Worm (Caenorhabditis elegans): ENCODE results near the gene nrde-1.

- TF ChIP-seq zag-1 (tag; optimal IDR thresholded peaks at IDR 0.05) (no peak), madf-5 (GFP tag; IDR thresholded peaks at IDR 0.05) (no peak), nhr-41 (GFP tag; IDR thresholded peaks at IDR 0.05) (no peak), pqm-1 (tag; optimal IDR thresholded peaks at IDR 0.05) (no peak), D1046.2 (GFP tag; IDR thresholded peaks at IDR 0.05) (no peak), ZK337.2 (GFP tag; IDR thresholded peaks at IDR 0.05) (no peak), unc-39 (tag; optimal IDR thresholded peaks at IDR 0.05) (no peak)
Measured at ce11 chrIII:3734007-3734406, 20.7 kb downstream of the nrde-1 start, which contains the start of gene F34D10.3.

Measured in whole organism, L4 larva.